Fruit fly (Drosophila melanogaster): ENCODE results near the gene CG8461.

CG8461 gene

DNA sequence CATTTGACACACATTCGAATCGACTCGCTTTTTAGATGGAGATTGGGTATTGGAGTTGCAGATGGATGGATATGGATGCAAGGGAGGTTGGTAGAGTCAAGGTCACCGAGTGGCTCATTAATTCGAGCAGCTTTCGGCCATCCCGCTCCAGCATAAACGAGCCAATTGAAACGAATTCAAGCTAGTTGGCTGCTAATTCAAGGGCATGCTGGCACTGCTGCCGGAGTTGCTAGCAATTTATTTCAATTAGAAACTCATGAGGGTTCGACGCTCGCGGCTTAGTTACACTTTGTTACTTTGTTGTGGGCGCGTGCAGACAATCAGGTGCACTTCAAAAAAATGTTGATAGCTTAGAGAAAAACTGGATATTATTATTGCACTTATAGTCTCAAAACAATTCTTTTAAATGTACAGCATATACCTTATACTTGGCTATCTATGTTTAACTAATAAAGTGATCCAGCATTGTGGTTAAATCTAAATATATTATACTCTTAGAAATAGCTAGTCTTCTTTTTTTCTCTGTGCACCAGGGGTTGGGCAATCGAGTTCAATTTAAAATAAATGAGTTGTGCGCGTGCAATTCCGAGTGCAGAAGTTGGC is 21.0 kb downstream of the CG8461 start (continued):
- peak; percentile 24 for TF ChIP-seq Blimp-1 (GFP tag; optimal IDR thresholded peaks at IDR 0.05)

DNA sequence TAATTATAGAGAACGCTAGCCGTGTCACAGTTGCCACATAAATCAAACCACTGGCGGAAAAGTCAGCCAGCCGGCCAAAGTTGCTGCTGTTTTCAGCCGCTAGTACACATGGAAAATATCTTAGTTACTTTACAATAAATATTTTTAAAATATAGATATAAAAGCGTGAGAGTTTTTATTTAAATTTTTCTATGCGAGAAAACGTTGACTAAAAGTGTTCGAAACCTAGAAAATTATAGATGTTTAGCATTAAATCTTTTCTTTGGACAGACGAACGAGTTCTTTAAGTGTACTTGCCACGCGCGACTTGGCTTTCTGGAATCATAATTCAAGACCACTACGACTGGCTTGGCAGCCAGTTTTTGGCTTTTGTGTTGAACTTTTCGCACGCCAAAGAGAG is 27.0 kb downstream of the CG8461 start:
- TF ChIP-seq Hr39 (optimal IDR thresholded peaks at IDR 0.05), result no peak
- TF ChIP-seq grau (tag; optimal IDR thresholded peaks at IDR 0.05), result peak; percentile 2
- TF ChIP-seq ken (GFP tag; IDR thresholded peaks at IDR 0.05), result no peak
- TF ChIP-seq zfh2 (GFP tag; optimal IDR thresholded peaks at IDR 0.05), result no peak
- peak; percentile 38 for TF ChIP-seq sens (GFP tag)
- TF ChIP-seq Blimp-1 (GFP tag; optimal IDR thresholded peaks at IDR 0.05), result peak; percentile 31
- TF ChIP-seq aop (GFP tag; IDR thresholded peaks at IDR 0.05), result no peak
- peak; percentile 39; the same call in 1 of the 3 replicates for TF ChIP-seq row (GFP tag; IDR thresholded peaks at IDR 0.05)
- TF ChIP-seq danr (GFP tag; IDR thresholded peaks at IDR 0.05), result no peak
- TF ChIP-seq Hr51 (GFP tag; optimal IDR thresholded peaks at IDR 0.05), result peak in 1 of 2 experiments; percentile 17
- no peak for TF ChIP-seq CG16863 (GFP tag; optimal IDR thresholded peaks at IDR 0.05)
- no peak for TF ChIP-seq CG12659 (GFP tag; optimal IDR thresholded peaks at IDR 0.05)
- 0 out of 2 replicates have a peak, but pooled peaks have one; percentile 12 for TF ChIP-seq ttk (GFP tag; IDR thresholded peaks at IDR 0.05)
- no peak for TF ChIP-seq CG11247 (GFP tag; IDR thresholded peaks at IDR 0.05)
- TF ChIP-seq CG10979 (tag; optimal IDR thresholded peaks at IDR 0.05), result peak; percentile 20
- TF ChIP-seq bsh (GFP tag; optimal IDR thresholded peaks at IDR 0.05), result peak in 1 of 2 experiments; percentile 23
- peak; percentile 38 for TF ChIP-seq CG11504 (tag; optimal IDR thresholded peaks at IDR 0.05)
- TF ChIP-seq CG2712 (tag; optimal IDR thresholded peaks at IDR 0.05), result peak; percentile 32
- no peak for TF ChIP-seq pita (GFP tag; optimal IDR thresholded peaks at IDR 0.05)
- TF ChIP-seq bbx (GFP tag; IDR thresholded peaks at IDR 0.05; ENCODE audit: partially characterized antibody), result no peak
- no peak for TF ChIP-seq CG13287 (GFP tag; IDR thresholded peaks at IDR 0.05; ENCODE audit: partially characterized antibody)
- TF ChIP-seq p53 (GFP tag; optimal IDR thresholded peaks at IDR 0.05), result no peak
- TF ChIP-seq Taf1 (GFP tag; IDR thresholded peaks at IDR 0.05), result no peak
- TF ChIP-seq Trl (optimal IDR thresholded peaks at IDR 0.05), result no peak
- TF ChIP-seq Trl (GFP tag; optimal IDR thresholded peaks at IDR 0.05), result no peak
- TF ChIP-seq Gug (GFP tag; IDR thresholded peaks at IDR 0.05), result no peak
- TF ChIP-seq gem (tag; optimal IDR thresholded peaks at IDR 0.05), result peak; percentile 34
- TF ChIP-seq CG2678 (tag; optimal IDR thresholded peaks at IDR 0.05), result peak; percentile 17
- TF ChIP-seq CTCF (GFP tag; optimal IDR thresholded peaks at IDR 0.05), result no peak
- TF ChIP-seq CG10321 (GFP tag; IDR thresholded peaks at IDR 0.05), result no peak
- TF ChIP-seq Xrp1 (GFP tag; IDR thresholded peaks at IDR 0.05), result 0 out of 2 replicates have a peak, but pooled peaks have one; percentile 16
- no peak for TF ChIP-seq fu2 (GFP tag; optimal IDR thresholded peaks at IDR 0.05)
- no peak for TF ChIP-seq E2f1 (GFP tag; IDR thresholded peaks at IDR 0.05)
- TF ChIP-seq Med (GFP tag), result no peak
- no peak for TF ChIP-seq CG2120 (GFP tag; optimal IDR thresholded peaks at IDR 0.05)
- TF ChIP-seq CG8290 (GFP tag; optimal IDR thresholded peaks at IDR 0.05), result no peak
- no peak for TF ChIP-seq CG8290 (tag; optimal IDR thresholded peaks at IDR 0.05)
- no peak for TF ChIP-seq NC2β (GFP tag; optimal IDR thresholded peaks at IDR 0.05)
- no peak for TF ChIP-seq ac (GFP tag; optimal IDR thresholded peaks at IDR 0.05)
- no peak for TF ChIP-seq dm (GFP tag; optimal IDR thresholded peaks at IDR 0.05)
- no peak for TF ChIP-seq da (GFP tag; optimal IDR thresholded peaks at IDR 0.05)
- no peak for TF ChIP-seq sim (GFP tag; IDR thresholded peaks at IDR 0.05)
- TF ChIP-seq CoRest (tag; optimal IDR thresholded peaks at IDR 0.05), result peak; percentile 3
- TF ChIP-seq CG7745 (tag; optimal IDR thresholded peaks at IDR 0.05), result no peak
- peak; percentile 4 for TF ChIP-seq unpg (GFP tag; optimal IDR thresholded peaks at IDR 0.05)
- TF ChIP-seq CG18262 (tag; optimal IDR thresholded peaks at IDR 0.05), result peak; percentile 14
- TF ChIP-seq CG17359 (tag; optimal IDR thresholded peaks at IDR 0.05), result peak; percentile 8
- peak; percentile 64 for TF ChIP-seq Drgx (GFP tag; IDR thresholded peaks at IDR 0.05)
- no peak for TF ChIP-seq HmgD (GFP tag; optimal IDR thresholded peaks at IDR 0.05)
- TF ChIP-seq CG8388 (GFP tag; optimal IDR thresholded peaks at IDR 0.05), result no peak
